Fruit fly (Drosophila melanogaster) whole organism, prepupa: Measurements from ENCODE around the gene CG42269.

Source experiments
- CG11762 ChIP-seq: fragments of 200-800 bp; sonication (Bioruptor generic); optimal IDR thresholded peaks from 3 replicates; lab custom pipeline; 2016; ENCODE audit warnings: missing biosample characterization, missing genetic modification characterization; ENCODE audit not compliant: insufficient read depth
- CG3032 ChIP-seq: fragments of 200-800 bp; optimal IDR thresholded peaks from 2 replicates; lab custom pipeline; 2019; ENCODE audit warnings: missing biosample characterization, mild to moderate bottlenecking, missing genetic modification characterization, moderate library complexity
- CG31627 ChIP-seq: fragments of 200-800 bp; sonication (Bioruptor generic); optimal IDR thresholded peaks from 3 replicates; lab custom pipeline; 2016; ENCODE audit warnings: missing biosample characterization, missing genetic modification characterization
- CG3919 ChIP-seq: fragments of 200-800 bp; sonication (Bioruptor generic); optimal IDR thresholded peaks from 3 replicates; lab custom pipeline; 2016; ENCODE audit warnings: missing biosample characterization, missing genetic modification characterization
- CG4318 ChIP-seq: fragments of 200-800 bp; sonication (Bioruptor generic); optimal IDR thresholded peaks from 3 replicates; lab custom pipeline; 2017; ENCODE audit warnings: missing biosample characterization, mild to moderate bottlenecking, missing genetic modification characterization
- CG6163 ChIP-seq: fragments of 200-800 bp; sonication (Bioruptor generic); IDR thresholded peaks from 3 replicates; pipeline ENCODE4 v1.3.6; 2022; ENCODE audit warnings: missing biosample characterization, missing genetic modification characterization
- CG6276 ChIP-seq: fragments of 200-800 bp; sonication (Bioruptor generic); optimal IDR thresholded peaks from 2 replicates; lab custom pipeline; 2017; ENCODE audit warnings: missing biosample characterization, mild to moderate bottlenecking, missing genetic modification characterization
- CG8119 ChIP-seq: fragments of 200-800 bp; sonication (Bioruptor generic); IDR thresholded peaks from 3 replicates; pipeline ENCODE4 v1.3.6; 2022; ENCODE audit warnings: missing biosample characterization, missing genetic modification characterization
- CG8319 ChIP-seq: fragments of 200-800 bp; sonication (Bioruptor generic); optimal IDR thresholded peaks from 3 replicates; lab custom pipeline; 2016; ENCODE audit warnings: missing biosample characterization, missing genetic modification characterization
- CG8632 ChIP-seq: fragments of 200-800 bp; sonication (Bioruptor generic); optimal IDR thresholded peaks from 3 replicates; lab custom pipeline; 2016; ENCODE audit warnings: missing biosample characterization, missing genetic modification characterization
- CG9139 ChIP-seq: fragments of 200-800 bp; sonication (Bioruptor generic); optimal IDR thresholded peaks from 3 replicates; lab custom pipeline; 2017; ENCODE audit warnings: missing biosample characterization, mild to moderate bottlenecking, missing genetic modification characterization
- Eip78C ChIP-seq: fragments of 200-800 bp; sonication (Bioruptor generic); peaks from one replicate; lab custom pipeline; 2016; ENCODE audit warnings: missing biosample characterization, missing genetic modification characterization
- Eip93F ChIP-seq: fragments of 200-800 bp; sonication (Bioruptor generic); optimal IDR thresholded peaks from 2 replicates; lab custom pipeline; 2016; ENCODE audit warnings: missing biosample characterization, mild to moderate bottlenecking, missing genetic modification characterization
- Ets21C ChIP-seq: fragments of 200-800 bp; sonication (Bioruptor generic); optimal IDR thresholded peaks from 3 replicates; lab custom pipeline; 2016; ENCODE audit warnings: missing biosample characterization, missing genetic modification characterization
- Gug ChIP-seq: fragments of 200-800 bp; sonication (Bioruptor generic); IDR thresholded peaks from 2 replicates; pipeline ENCODE4 v1.3.6; 2022; ENCODE audit warnings: missing biosample characterization, missing genetic modification characterization
- Hr38 ChIP-seq: sonication (Bioruptor generic); optimal IDR thresholded peaks from 2 replicates; lab custom pipeline; 2016; ENCODE audit warnings: missing biosample characterization, missing genetic modification characterization
- Hr39 ChIP-seq: fragments of 200-800 bp; sonication (Bioruptor generic); optimal IDR thresholded peaks from 2 replicates; lab custom pipeline; 2016; ENCODE audit warnings: missing biosample characterization, missing genetic modification characterization
- Met ChIP-seq: fragments of 200-800 bp; sonication (Bioruptor generic); optimal IDR thresholded peaks from 3 replicates; lab custom pipeline; 2016; ENCODE audit warnings: missing biosample characterization, missing genetic modification characterization
- OdsH ChIP-seq: fragments of 200-800 bp; sonication (Bioruptor generic); optimal IDR thresholded peaks from 3 replicates; lab custom pipeline; 2016; ENCODE audit warnings: missing biosample characterization, missing genetic modification characterization
- Sox14 ChIP-seq: fragments of 200-800 bp; sonication (Bioruptor generic); optimal IDR thresholded peaks from 3 replicates; lab custom pipeline; 2016; ENCODE audit warnings: missing biosample characterization, missing genetic modification characterization
- Sox15 ChIP-seq: fragments of 200-800 bp; sonication (Bioruptor generic); optimal IDR thresholded peaks from 3 replicates; lab custom pipeline; 2016; ENCODE audit warnings: missing biosample characterization, missing genetic modification characterization
- achi ChIP-seq: fragments of 200-800 bp; sonication (Bioruptor generic); optimal IDR thresholded peaks from 3 replicates; lab custom pipeline; 2016; ENCODE audit warnings: missing biosample characterization, missing genetic modification characterization
- cyc ChIP-seq: fragments of 200-800 bp; sonication (Bioruptor generic); optimal IDR thresholded peaks from 3 replicates; lab custom pipeline; 2016; ENCODE audit warnings: missing biosample characterization, missing genetic modification characterization
- dsx ChIP-seq: fragments of 200-800 bp; optimal IDR thresholded peaks from 3 replicates; lab custom pipeline; 2019; ENCODE audit warnings: missing biosample characterization, mild to moderate bottlenecking, missing genetic modification characterization, moderate library complexity; ENCODE audit not compliant: poor library complexity, severe bottlenecking
- eg ChIP-seq: fragments of 200-800 bp; sonication (Bioruptor generic); IDR thresholded peaks from 3 replicates; pipeline ENCODE4 v1.3.6; 2022; ENCODE audit warnings: missing biosample characterization, missing genetic modification characterization
- esn ChIP-seq: fragments of 200-800 bp; sonication (Bioruptor generic); optimal IDR thresholded peaks from 2 replicates; lab custom pipeline; 2016; ENCODE audit warnings: missing biosample characterization, mild to moderate bottlenecking, missing genetic modification characterization, moderate library complexity
- fd85E ChIP-seq: fragments of 200-800 bp; sonication (Bioruptor generic); optimal IDR thresholded peaks from 3 replicates; lab custom pipeline; 2016; ENCODE audit warnings: missing biosample characterization, missing genetic modification characterization
- lz ChIP-seq: fragments of 200-800 bp; sonication (Bioruptor generic); optimal IDR thresholded peaks from 3 replicates; lab custom pipeline; 2016; ENCODE audit warnings: missing biosample characterization, missing genetic modification characterization
- pdm3 ChIP-seq: fragments of 200-800 bp; sonication (Bioruptor generic); optimal IDR thresholded peaks from 3 replicates; lab custom pipeline; 2016; ENCODE audit warnings: missing biosample characterization, missing genetic modification characterization
- spab ChIP-seq: fragments of 200-800 bp; sonication (Bioruptor generic); optimal IDR thresholded peaks from 2 replicates; lab custom pipeline; 2017; ENCODE audit warnings: missing biosample characterization, mild to moderate bottlenecking, missing genetic modification characterization, missing genetic modification reagents
- svp ChIP-seq: fragments of 200-800 bp; sonication (Bioruptor generic); peaks from one replicate; lab custom pipeline; 2016; ENCODE audit warnings: missing biosample characterization, missing genetic modification characterization
- vri ChIP-seq: fragments of 200-800 bp; sonication (Bioruptor generic); optimal IDR thresholded peaks from 3 replicates; lab custom pipeline; 2016; ENCODE audit warnings: missing biosample characterization, mild to moderate bottlenecking, missing genetic modification characterization

CG42269 gene

DNA sequence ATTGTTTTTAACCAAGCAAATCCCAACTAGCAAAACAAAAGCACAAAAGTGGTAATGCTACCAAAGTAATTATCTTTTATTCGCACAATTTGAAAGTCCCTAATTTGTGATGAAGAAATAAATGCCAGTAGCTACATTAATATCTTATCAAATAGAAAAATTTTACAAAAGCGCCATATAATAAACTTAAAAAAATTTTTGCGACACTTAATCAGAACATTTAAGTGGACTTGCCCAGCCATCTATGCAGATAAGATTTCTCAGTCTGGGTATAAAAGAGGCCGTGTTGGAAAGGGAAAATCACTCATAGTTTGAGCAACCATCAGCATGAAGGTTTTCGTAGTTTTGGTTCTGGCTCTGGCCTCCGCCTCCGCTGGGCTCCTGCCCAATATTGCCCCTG is 31.2 kb upstream of the CG42269 start, which contains the start of gene yip7:
Gene yip7 (plus strand): TSS at position 301 of the 400 bp plus-strand sequence.
- no peak for TF ChIP-seq esn (GFP tag; lab: Kevin White, UChicago)
- no peak for TF ChIP-seq CG4318 (GFP tag; lab: Kevin White, UChicago)
- TF ChIP-seq Eip78C (GFP tag; lab: Kevin White, UChicago): no peak
- TF ChIP-seq CG3032 (tag; lab: Kevin White, UChicago): no peak
- TF ChIP-seq Ets21C: no peak
- TF ChIP-seq CG8119: no peak
- TF ChIP-seq, all 60 proteins: peak for 0

DNA sequence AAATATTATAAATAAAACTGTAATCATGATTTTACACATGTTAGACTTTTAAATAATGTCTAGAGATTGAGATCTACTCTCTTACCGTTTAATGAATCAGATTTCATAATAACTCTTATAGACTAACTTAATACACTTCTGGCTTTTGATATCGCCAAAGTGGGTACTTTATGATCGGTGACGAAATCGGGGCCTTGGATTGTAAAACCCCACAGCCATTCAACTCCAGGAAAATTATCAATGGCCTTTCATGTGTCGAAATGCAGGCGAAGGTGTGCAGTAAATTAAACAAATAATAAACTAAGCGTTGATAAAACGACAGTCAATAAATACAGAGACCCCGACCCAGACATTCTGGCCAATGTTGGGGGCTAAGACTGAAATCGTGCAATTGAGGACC is 30.0 kb upstream of the CG42269 start:
- no peak for TF ChIP-seq CG11762 (GFP tag; lab: Kevin White, UChicago)
- TF ChIP-seq vri (GFP tag; lab: Kevin White, UChicago): peak; percentile 78
- TF ChIP-seq CG8632 (GFP tag; lab: Kevin White, UChicago): no peak
- no peak for TF ChIP-seq svp (GFP tag; lab: Kevin White, UChicago)
- TF ChIP-seq, all 60 proteins: peak for 1

DNA sequence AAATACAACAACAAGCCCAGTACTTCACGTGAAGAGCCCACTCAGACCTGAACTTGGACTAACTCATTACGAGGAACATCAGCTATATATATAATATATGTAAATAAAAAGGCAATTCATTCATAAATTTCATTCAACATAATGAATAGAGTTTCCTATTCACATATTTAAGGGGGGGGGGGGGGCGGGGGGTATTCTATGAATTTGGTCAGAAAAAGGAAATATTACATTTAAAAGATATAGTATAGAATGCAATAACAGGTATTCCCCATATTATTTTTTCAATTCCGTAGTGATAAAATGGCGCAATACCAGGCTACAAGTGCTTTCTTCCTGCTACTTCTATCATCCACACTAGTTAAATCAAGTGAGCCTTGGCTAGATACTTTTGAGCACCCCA is 29.3 kb upstream of the CG42269 start, which contains the start of gene CG6462:
Gene CG6462 (plus strand): TSS at position 301 of the 400 bp plus-strand sequence.
- TF ChIP-seq CG3032 (tag; lab: Kevin White, UChicago) (no peak), Hr39 (no peak), vri (GFP tag; lab: Kevin White, UChicago) (no peak), Sox15 (GFP tag; lab: Kevin White, UChicago) (no peak), eg (GFP tag; lab: Robert Waterston, UW) (no peak), Met (GFP tag; lab: Kevin White, UChicago) (no peak), Eip93F (GFP tag; lab: Kevin White, UChicago) (no peak), CG6276 (GFP tag; lab: Kevin White, UChicago) (no peak), cyc (GFP tag; lab: Kevin White, UChicago) (no peak), lz (GFP tag; lab: Kevin White, UChicago) (no peak), CG8632 (GFP tag; lab: Kevin White, UChicago) (no peak), Sox14 (no peak), pdm3 (GFP tag; lab: Kevin White, UChicago) (no peak), OdsH (GFP tag; lab: Kevin White, UChicago) (no peak), CG9139 (GFP tag; lab: Kevin White, UChicago) (no peak), fd85E (GFP tag; lab: Kevin White, UChicago) (no peak), Hr38 (GFP tag; lab: Kevin White, UChicago) (no peak), CG31627 (GFP tag; lab: Kevin White, UChicago) (no peak), spab (GFP tag; lab: Kevin White, UChicago) (no peak), CG8319 (no peak)

DNA sequence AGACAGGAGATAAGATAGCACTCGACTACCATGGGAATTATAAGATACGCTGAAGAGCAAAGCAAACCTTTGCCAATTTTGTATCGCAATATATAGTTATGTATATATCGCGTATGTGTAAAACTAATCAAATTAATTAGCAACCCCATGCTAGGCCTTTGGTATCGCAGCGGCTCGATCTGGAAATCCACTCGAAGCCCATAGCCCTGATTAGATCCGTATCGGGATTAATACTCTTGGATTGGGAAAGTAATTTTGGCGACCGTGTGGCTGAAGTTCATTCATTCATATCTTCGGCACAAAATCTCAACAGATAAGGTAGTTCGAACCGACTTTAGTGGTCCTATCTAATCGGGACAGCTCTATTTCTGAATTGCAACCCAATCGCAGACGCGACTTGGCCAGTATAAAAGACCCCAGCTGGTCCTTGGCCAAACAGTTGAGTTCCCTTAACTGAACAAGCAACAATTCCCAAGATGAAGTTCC is 27.3 kb upstream of the CG42269 start, which contains the start of gene Jon65Aiv:
Gene Jon65Aiv (plus strand): TSS at position 436 of the 486 bp plus-strand sequence.
- TF ChIP-seq Eip78C (GFP tag; lab: Kevin White, UChicago) (peak; percentile 9), CG6163 (no peak)

DNA sequence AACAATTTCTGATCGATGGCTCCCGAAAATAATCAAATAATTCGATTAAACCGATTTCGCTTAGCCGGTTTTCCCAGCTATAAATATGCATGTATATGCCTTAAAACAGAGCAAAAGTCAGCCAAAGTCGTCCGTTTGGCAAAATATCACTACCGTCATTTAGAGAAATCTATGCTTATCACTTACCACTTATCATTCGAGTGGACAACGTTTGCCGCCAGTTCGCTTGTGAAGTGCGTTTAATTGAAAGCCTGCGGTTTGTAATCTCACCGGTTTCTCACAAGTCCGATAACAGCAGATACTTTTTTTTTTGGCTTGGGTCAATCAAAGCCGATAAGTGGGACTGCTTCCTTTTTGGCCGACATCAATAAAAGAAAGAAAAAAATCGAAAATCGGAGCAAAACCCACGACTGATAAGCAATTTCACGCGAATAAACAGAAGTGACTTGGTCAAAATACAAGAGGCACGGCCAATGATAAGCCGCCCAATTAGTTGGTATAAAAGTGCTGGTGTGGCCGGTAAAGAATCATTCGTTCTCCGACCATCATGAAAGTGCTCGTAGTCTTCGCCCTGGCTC is 15.8 kb upstream of the CG42269 start, which contains the start of gene Jon65Aiii:
Gene Jon65Aiii (plus strand): TSS at position 528 of the 578 bp plus-strand sequence.
- TF ChIP-seq achi (GFP tag; lab: Kevin White, UChicago) (no peak), eg (GFP tag; lab: Robert Waterston, UW) (no peak), vri (GFP tag; lab: Kevin White, UChicago) (peak; percentile 46), dsx (GFP tag; lab: Kevin White, UChicago) (no peak)

DNA sequence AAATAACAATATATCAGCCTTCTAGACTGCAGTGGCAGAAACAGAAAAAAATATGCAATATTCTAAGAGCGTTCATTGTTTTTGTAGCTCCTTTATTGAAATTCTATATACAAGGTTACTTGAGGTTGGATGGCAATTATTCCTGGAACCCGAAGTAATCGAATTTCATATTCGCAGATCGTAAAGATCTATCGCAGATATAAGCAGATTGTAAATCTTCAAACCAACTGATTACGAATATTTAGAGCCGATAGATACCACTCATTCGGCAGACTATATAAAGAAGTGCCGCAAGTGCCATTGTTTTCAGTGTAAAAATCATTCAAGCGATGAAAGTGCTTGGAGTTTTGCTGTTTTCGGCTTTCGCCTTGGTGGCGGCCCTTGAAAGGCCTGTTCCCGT is 14.1 kb upstream of the CG42269 start, which contains the start of gene Jon65Aii:
Gene Jon65Aii (plus strand): TSS at position 301 of the 400 bp plus-strand sequence.
- no peak for TF ChIP-seq CG3919 (GFP tag; lab: Kevin White, UChicago)
- TF ChIP-seq Gug (GFP tag; lab: Robert Waterston, UW): no peak
- TF ChIP-seq spab (GFP tag; lab: Kevin White, UChicago): no peak
- peak; percentile 7 for TF ChIP-seq vri (GFP tag; lab: Kevin White, UChicago)
- TF ChIP-seq, all 60 proteins: peak for 1
